Worm (Caenorhabditis elegans) whole organism, L3 larva: ENCODE data around the gene ser-7.

ENCODE experiments used
- R02D3.7 ChIP-seq: fragments of 150-350 bp; optimal IDR thresholded peaks from 2 replicates; lab custom pipeline; 2014; ENCODE audit warnings: missing biosample characterization, missing genetic modification characterization
- ama-1 ChIP-seq: fragments of 150-350 bp; optimal IDR thresholded peaks from 2 replicates; lab custom pipeline; 2018
- lin-15B ChIP-seq: fragments of 150-350 bp; optimal IDR thresholded peaks from 2 replicates; lab custom pipeline; 2014; ENCODE audit warnings: missing biosample characterization, missing genetic modification characterization
- nfya-1 ChIP-seq: sonication (generic microtip); optimal IDR thresholded peaks from 2 replicates; lab custom pipeline; 2017; ENCODE audit warnings: missing genetic modification characterization, mild to moderate bottlenecking, missing compliant biosample characterization, antibody characterized with exemption, moderate library complexity; ENCODE audit not compliant: insufficient read depth
- nhr-12 ChIP-seq: fragments of 150-350 bp; optimal IDR thresholded peaks from 2 replicates; lab custom pipeline; 2014; ENCODE audit warnings: missing biosample characterization, missing genetic modification characterization
- nhr-28 ChIP-seq: fragments of 150-350 bp; optimal IDR thresholded peaks from 2 replicates; lab custom pipeline; 2014; ENCODE audit warnings: missing biosample characterization, missing genetic modification characterization
- skn-1 ChIP-seq: fragments of 150-350 bp; optimal IDR thresholded peaks from 2 replicates; lab custom pipeline; 2014; ENCODE audit warnings: missing biosample characterization, missing genetic modification characterization
- unc-39 ChIP-seq: sonication (generic microtip); optimal IDR thresholded peaks from 4 replicates; lab custom pipeline; 2017; ENCODE audit warnings: missing biosample characterization, missing genetic modification characterization
- ztf-11 ChIP-seq: fragments of 150-350 bp; optimal IDR thresholded peaks from 2 replicates; lab custom pipeline; 2014; ENCODE audit warnings: missing biosample characterization, missing genetic modification characterization

ce11 chrX:2727681-2728080 lies 54.3 kb downstream of the ser-7 start:
- TF ChIP-seq unc-39 (tag; lab: Kevin White, UChicago) (no peak), ama-1 (lab: Kevin White, UChicago) (no peak), R02D3.7 (tag; lab: Kevin White, UChicago) (no peak), ztf-11 (tag; lab: Kevin White, UChicago) (no peak), nfya-1 (tag; lab: Kevin White, UChicago) (no peak), skn-1 (tag; lab: Kevin White, UChicago) (no peak), nhr-12 (no peak), lin-15B (tag; lab: Kevin White, UChicago) (no peak), nhr-28 (no peak)
